Worm (Caenorhabditis elegans) whole organism, early embryonic: ENCODE results near the gene cdc-25.3.

ENCODE experiments used
- B0310.2 ChIP-seq: sonication (generic microtip); optimal IDR thresholded peaks from 2 replicates; lab custom pipeline; 2016; ENCODE audit warnings: mild to moderate bottlenecking, missing genetic modification characterization, missing compliant biosample characterization
- F13C5.2 ChIP-seq: sonication (generic microtip); optimal IDR thresholded peaks from 2 replicates; lab custom pipeline; 2017; ENCODE audit warnings: mild to moderate bottlenecking, missing genetic modification characterization, inconsistent platforms, missing compliant biosample characterization
- aly-1 ChIP-seq: sonication (generic microtip); optimal IDR thresholded peaks from 2 replicates; lab custom pipeline; 2016; ENCODE audit warnings: missing genetic modification characterization, missing compliant biosample characterization
- ama-1 ChIP-seq: fragments of 150-350 bp; optimal IDR thresholded peaks from 2 replicates; lab custom pipeline; 2014
- ceh-13 ChIP-seq: fragments of 200-800 bp; sonication (Bioruptor generic); optimal IDR thresholded peaks from 2 replicates; lab custom pipeline; 2018; ENCODE audit warnings: mild to moderate bottlenecking, missing genetic modification characterization, missing compliant biosample characterization
- ceh-36 ChIP-seq: sonication (generic microtip); optimal IDR thresholded peaks from 2 replicates; lab custom pipeline; 2016; ENCODE audit warnings: missing genetic modification characterization, inconsistent platforms, missing compliant biosample characterization
- ets-7 ChIP-seq: sonication (generic microtip); optimal IDR thresholded peaks from 2 replicates; lab custom pipeline; 2016; ENCODE audit warnings: missing genotype, missing genetic modification characterization, missing compliant biosample characterization
- flt-1 ChIP-seq: fragments of 200-800 bp; sonication (Bioruptor generic); IDR thresholded peaks from 2 replicates; pipeline ENCODE4 v1.3.6; 2022; ENCODE audit warnings: missing genetic modification characterization, missing compliant biosample characterization
- hmbx-1 ChIP-seq: sonication (generic microtip); optimal IDR thresholded peaks from 2 replicates; lab custom pipeline; 2016; ENCODE audit warnings: mild to moderate bottlenecking, missing genetic modification characterization, missing compliant biosample characterization
- hmg-4 ChIP-seq: fragments of 200-800 bp; sonication (Bioruptor generic); optimal IDR thresholded peaks from 2 replicates; lab custom pipeline; 2018; ENCODE audit warnings: mild to moderate bottlenecking, missing genetic modification characterization, missing compliant biosample characterization
- hnd-1 ChIP-seq: sonication (generic microtip); optimal IDR thresholded peaks from 2 replicates; lab custom pipeline; 2016; ENCODE audit warnings: missing genetic modification characterization, missing compliant biosample characterization
- pes-1 ChIP-seq: fragments of 200-800 bp; sonication (Bioruptor generic); IDR thresholded peaks from 2 replicates; pipeline ENCODE4 v1.3.6; 2022; ENCODE audit warnings: missing genetic modification reagents, missing genetic modification characterization, missing compliant biosample characterization
- scrt-1 ChIP-seq: fragments of 200-800 bp; sonication (Bioruptor generic); IDR thresholded peaks from 2 replicates; pipeline ENCODE4 v1.3.6; 2022; ENCODE audit warnings: missing genetic modification characterization, missing compliant biosample characterization
- sea-1 ChIP-seq: fragments of 200-800 bp; sonication (Bioruptor generic); conservative IDR thresholded peaks from 2 replicates; pipeline ENCODE4 v1.3.6; 2022; ENCODE audit warnings: missing genetic modification characterization, missing compliant biosample characterization
- tbx-11 ChIP-seq: fragments of 200-800 bp; sonication (Bioruptor generic); IDR thresholded peaks from 2 replicates; pipeline ENCODE4 v1.3.6; 2022; ENCODE audit warnings: missing genetic modification characterization, missing compliant biosample characterization
- tbx-37 ChIP-seq: fragments of 200-800 bp; sonication (Bioruptor generic); conservative IDR thresholded peaks from 2 replicates; pipeline ENCODE4 v1.3.6; 2022; ENCODE audit warnings: missing genetic modification reagents, missing genetic modification characterization, missing compliant biosample characterization
- tra-4 ChIP-seq: sonication (generic microtip); optimal IDR thresholded peaks from 2 replicates; lab custom pipeline; 2017; ENCODE audit warnings: missing genetic modification characterization, missing compliant biosample characterization

Gene cdc-25.3

DNA sequence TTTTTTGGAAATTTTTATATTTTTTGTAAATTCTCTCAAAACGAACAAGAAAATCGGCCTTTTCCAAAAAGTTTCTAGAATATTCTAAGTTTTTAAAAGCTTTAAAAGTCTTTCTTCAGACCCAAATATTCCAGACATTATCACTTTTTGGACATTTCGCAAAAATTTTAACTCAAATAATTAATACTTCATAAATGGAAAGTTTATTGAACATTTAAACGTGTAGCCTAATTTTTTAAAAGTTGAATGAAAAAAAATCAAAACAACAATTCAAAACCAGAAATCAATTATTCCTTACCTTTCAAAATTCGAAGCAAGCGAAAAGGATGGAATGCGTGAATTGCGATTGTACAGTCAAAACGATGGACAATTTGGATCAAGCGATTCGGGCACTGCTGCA is 2.1 kb upstream of the cdc-25.3 start, which contains the start of gene ZK637.15:
Gene ZK637.15, plus strand, starts transcription at position 301 of the 400 bp plus-strand sequence.
- no peak for TF ChIP-seq hnd-1 (tag; lab: Kevin White, UChicago)
- no peak for TF ChIP-seq ama-1 (lab: Kevin White, UChicago)
- no peak for TF ChIP-seq hmg-4 (GFP tag; lab: Kevin White, UChicago)
- TF ChIP-seq ets-7 (tag; lab: Kevin White, UChicago) = no peak
- no peak for TF ChIP-seq flt-1 (GFP tag; lab: Robert Waterston, UW)
- no peak for TF ChIP-seq B0310.2 (tag; lab: Kevin White, UChicago)
- TF ChIP-seq tbx-11 = no peak
- no peak for TF ChIP-seq ceh-13 (GFP tag; lab: Kevin White, UChicago)
- TF ChIP-seq aly-1 (tag; lab: Kevin White, UChicago) = no peak
- no peak for TF ChIP-seq hmbx-1 (tag; lab: Kevin White, UChicago)
- TF ChIP-seq ceh-36 = no peak
- no peak for TF ChIP-seq tbx-37 (GFP tag; lab: Robert Waterston, UW)
- TF ChIP-seq pes-1 (GFP tag; lab: Robert Waterston, UW) = no peak
- TF ChIP-seq scrt-1 (GFP tag; lab: Robert Waterston, UW) = no peak

DNA sequence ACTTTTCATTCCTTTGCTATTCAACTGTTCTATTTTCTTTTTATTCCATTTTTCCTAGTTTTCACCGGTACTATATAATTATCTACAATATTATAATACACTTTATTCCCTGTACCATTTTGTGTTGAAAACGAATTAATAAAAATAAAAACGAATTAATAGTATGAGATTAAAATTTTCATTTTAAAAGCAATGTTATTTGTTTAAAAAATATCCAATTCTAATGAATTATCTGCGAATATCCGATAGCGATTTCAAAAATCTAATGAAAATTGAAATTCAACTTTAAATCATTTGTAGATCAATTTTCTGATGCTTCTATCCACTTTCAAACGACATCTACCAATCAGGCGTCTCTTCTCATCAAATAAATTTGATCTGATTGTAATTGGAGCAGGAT is 4.3 kb downstream of the cdc-25.3 start, which contains the start of gene trxr-2:
Gene trxr-2, plus strand, starts transcription at position 301 of the 400 bp plus-strand sequence.
- TF ChIP-seq tra-4 (tag; lab: Kevin White, UChicago) (no peak), hmbx-1 (tag; lab: Kevin White, UChicago) (no peak), ceh-36 (no peak), hmg-4 (GFP tag; lab: Kevin White, UChicago) (no peak), pes-1 (GFP tag; lab: Robert Waterston, UW) (no peak), aly-1 (tag; lab: Kevin White, UChicago) (no peak), ama-1 (lab: Kevin White, UChicago) (no peak), B0310.2 (tag; lab: Kevin White, UChicago) (no peak)

DNA sequence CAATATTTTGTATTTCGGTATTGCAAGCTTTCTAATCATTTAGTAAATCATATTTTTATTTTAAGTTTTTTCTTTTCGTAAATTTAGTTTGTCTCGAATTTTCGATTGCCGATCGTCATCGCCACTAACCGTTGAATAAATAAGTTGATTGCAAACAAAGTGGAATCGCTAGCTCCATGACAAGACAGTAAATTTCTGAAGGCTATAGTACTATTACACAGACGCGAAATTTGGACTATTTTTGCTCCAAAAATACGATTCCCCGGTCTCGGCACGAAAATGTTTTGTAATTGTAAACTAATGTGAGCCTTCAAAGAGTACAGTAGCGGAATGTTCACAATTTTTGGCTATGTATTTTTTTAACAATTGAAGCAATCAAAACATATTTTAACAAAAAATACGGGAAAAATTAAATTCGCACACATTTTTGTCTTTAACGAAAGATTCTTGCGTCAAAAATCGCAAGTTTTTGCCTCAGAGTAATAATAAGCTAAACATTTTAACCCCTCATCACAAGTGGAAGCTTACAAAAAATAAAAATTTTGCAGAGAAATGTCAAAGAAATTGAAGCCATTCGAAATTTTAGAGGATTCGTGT is 6.0 kb downstream of the cdc-25.3 start, which contains the start of gene tpk-1:
Gene tpk-1, plus strand, starts transcription at position 547 of the 597 bp plus-strand sequence.
- TF ChIP-seq tbx-11 (no peak), flt-1 (GFP tag; lab: Robert Waterston, UW) (no peak), ets-7 (tag; lab: Kevin White, UChicago) (no peak), hnd-1 (tag; lab: Kevin White, UChicago) (no peak), hmbx-1 (tag; lab: Kevin White, UChicago) (no peak), ceh-36 (no peak), scrt-1 (GFP tag; lab: Robert Waterston, UW) (no peak), ama-1 (lab: Kevin White, UChicago) (no peak), hmg-4 (GFP tag; lab: Kevin White, UChicago) (no peak), pes-1 (GFP tag; lab: Robert Waterston, UW) (no peak), aly-1 (tag; lab: Kevin White, UChicago) (no peak), sea-1 (GFP tag; lab: Robert Waterston, UW) (no peak), ceh-13 (GFP tag; lab: Kevin White, UChicago) (no peak), B0310.2 (tag; lab: Kevin White, UChicago) (no peak), F13C5.2 (tag; lab: Kevin White, UChicago) (no peak), tra-4 (tag; lab: Kevin White, UChicago) (no peak), tbx-37 (GFP tag; lab: Robert Waterston, UW) (no peak)

DNA sequence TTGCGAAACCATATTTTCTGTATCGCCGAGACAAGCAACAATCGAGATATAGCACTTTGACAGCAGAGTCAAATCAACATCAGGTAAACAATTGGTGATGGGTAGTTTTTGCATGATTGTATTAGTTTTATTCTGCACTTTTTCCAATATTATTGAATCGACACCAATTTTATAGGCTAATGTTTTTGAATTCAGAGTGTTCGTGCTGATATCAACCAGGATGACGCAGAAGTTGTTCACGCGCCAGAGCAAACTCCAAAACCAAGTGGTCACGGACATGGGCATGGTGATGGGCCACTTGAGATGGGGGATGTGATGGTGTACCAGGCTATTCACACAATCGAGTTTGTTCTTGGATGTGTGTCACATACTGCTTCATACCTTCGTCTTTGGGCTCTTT is 7.6 kb downstream of the cdc-25.3 start:
- TF ChIP-seq hmbx-1 (tag; lab: Kevin White, UChicago) = no peak
- no peak for TF ChIP-seq ama-1 (lab: Kevin White, UChicago)

DNA sequence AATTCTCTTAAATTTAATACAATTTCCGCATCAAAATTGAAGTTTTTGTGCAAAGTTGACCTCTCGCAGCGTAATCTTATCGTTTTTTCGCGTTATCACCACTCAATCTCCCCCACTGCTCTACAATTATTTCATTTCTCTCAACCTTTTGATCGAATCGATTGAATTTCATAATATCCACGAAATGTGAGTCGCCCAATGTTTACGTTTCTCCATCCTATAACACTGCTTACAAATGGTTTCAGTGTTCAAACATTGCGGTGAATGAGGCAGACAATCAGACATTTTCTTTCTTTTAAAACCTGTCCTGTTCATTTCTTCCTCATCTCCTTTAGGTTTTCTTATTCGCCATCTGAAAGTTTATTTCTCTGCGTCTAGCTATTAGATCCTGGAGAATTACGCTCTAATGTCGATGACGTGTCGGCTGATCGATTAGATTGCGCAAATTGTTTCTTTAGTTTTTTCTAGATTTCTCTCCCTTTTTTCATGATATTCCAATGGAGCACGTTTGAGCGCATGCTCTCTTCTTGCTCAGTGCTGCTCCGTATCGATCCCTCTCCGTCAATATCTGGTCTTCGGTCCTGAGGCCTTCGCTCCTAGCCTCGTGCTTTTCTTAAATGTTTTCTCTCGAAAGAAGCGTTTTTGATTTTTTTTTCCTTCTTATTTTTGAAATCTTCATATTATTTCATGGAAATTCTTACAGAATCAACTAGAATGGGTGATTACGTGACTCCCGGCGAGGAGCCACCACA is 12.6 kb downstream of the cdc-25.3 start, which contains the start of gene unc-32:
Gene unc-32, plus strand, starts transcription at position 702 of the 752 bp plus-strand sequence.
- TF ChIP-seq hnd-1 (tag; lab: Kevin White, UChicago) (no peak), ceh-36 (no peak)

DNA sequence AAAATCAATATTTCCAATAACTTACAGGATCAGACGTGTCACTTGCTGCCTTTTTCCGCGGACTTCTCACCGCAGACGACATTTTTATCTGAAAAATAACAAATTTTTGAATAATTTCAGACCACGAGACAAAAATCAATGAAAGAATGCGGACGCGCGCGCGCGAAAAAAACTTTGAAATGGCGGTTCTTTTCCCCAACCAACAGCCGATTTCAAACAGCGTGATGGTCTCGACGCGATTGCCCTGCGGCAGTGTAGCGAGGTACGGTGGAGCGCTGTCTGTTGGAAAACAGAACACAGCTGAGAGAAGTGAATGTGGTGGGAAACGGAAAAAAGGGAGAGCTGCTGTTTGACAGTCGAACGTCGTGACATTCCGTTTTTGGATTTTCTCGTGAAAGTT is 13.7 kb downstream of the cdc-25.3 start, which contains the start of gene lin-9:
Gene lin-9, minus strand, starts transcription at position 88 of the 400 bp plus-strand sequence.
- no peak for TF ChIP-seq ceh-36
- peak; percentile 77 for TF ChIP-seq F13C5.2 (tag; lab: Kevin White, UChicago)
- TF ChIP-seq tra-4 (tag; lab: Kevin White, UChicago) = no peak
- TF ChIP-seq sea-1 (GFP tag; lab: Robert Waterston, UW) = no peak
- peak; percentile 36; the same call in 1 of the 2 replicates for TF ChIP-seq pes-1 (GFP tag; lab: Robert Waterston, UW)
- no peak for TF ChIP-seq tbx-11
- TF ChIP-seq aly-1 (tag; lab: Kevin White, UChicago) = no peak
- no peak for TF ChIP-seq ceh-13 (GFP tag; lab: Kevin White, UChicago)
- no peak for TF ChIP-seq ama-1 (lab: Kevin White, UChicago)
- TF ChIP-seq scrt-1 (GFP tag; lab: Robert Waterston, UW) = no peak
- TF ChIP-seq tbx-37 (GFP tag; lab: Robert Waterston, UW) = no peak
- no peak for TF ChIP-seq hnd-1 (tag; lab: Kevin White, UChicago)
- TF ChIP-seq ets-7 (tag; lab: Kevin White, UChicago) = no peak
- no peak for TF ChIP-seq hmbx-1 (tag; lab: Kevin White, UChicago)
- TF ChIP-seq B0310.2 (tag; lab: Kevin White, UChicago) = no peak
- TF ChIP-seq hmg-4 (GFP tag; lab: Kevin White, UChicago) = peak; percentile 70
- TF ChIP-seq flt-1 (GFP tag; lab: Robert Waterston, UW) = no peak; the same call in 1 of the 2 replicates
